Worm (Caenorhabditis elegans): Measurements from ENCODE around the gene atic-1.

atic-1 gene

DNA sequence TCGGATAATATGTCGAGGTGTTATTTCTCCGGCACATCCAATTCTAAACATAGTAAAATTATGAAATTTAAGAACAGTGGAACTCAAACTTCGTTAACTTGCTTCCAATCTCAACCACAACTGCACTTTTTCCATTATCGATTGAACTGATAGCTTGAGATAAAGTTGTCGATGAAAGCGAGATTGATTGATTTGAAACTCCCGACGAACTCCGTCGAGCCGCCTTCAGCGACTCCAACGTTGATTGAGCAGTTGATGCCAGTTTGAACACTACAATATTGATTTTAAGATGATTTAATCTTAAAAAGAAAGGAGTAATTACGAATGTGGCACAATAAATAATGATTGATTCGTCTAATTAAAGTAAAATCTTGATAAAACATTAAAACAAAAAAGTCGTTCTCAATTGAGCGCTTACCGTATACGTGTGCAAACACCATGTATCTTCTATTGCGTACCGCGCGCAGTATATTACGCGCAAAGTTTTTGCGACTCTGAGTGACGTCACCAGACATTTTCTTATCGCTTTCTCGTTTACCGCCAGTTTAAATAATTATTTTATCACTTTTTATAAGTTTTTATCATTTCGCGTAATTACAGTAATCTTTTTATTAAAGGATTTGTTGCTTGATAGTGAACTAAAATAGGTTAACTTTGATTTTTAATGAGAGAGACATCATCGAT is 20.5 kb downstream of the atic-1 start, which contains the start of gene arp-11:
TSS of gene arp-11 (minus strand) at position 51 of the 684 bp plus-strand sequence.
- TF ChIP-seq F13C5.2 (tag; optimal IDR thresholded peaks at IDR 0.05) (peak; percentile 24), tbx-37 (GFP tag; conservative IDR thresholded peaks at IDR 0.05) (no peak)

DNA sequence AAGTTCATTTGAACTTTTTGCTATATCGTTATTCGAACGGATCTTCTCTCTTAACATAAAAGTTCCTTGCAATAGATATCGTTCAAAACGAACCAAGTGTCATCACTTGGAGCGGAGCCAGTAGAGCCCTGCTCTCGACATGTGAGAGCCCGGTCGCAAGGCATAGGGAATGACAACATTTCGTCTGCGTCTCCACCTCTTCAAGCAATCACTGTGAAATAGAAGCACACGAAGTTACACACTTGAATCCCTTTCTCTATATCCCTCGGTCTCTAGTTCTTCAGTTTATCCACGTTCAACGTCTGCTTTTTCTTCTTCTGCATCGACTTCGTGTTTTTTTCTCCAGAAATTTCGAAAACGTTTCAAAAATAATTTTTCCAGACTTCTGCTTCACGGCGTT is 21.5 kb downstream of the atic-1 start, which contains the start of gene C49H3.6:
TSS of gene C49H3.6 (plus strand) at position 380 of the 400 bp plus-strand sequence.
- TF ChIP-seq ceh-13 (GFP tag; optimal IDR thresholded peaks at IDR 0.05) (no peak), ceh-36 (tag; optimal IDR thresholded peaks at IDR 0.05) (no peak), tbx-37 (GFP tag; conservative IDR thresholded peaks at IDR 0.05) (no peak), ama-1 (optimal IDR thresholded peaks at IDR 0.05) (no peak), hmbx-1 (tag; optimal IDR thresholded peaks at IDR 0.05) (no peak), pes-1 (GFP tag; IDR thresholded peaks at IDR 0.05) (no peak), ets-7 (tag; optimal IDR thresholded peaks at IDR 0.05) (no peak), tbx-11 (GFP tag; IDR thresholded peaks at IDR 0.05) (no peak), tra-4 (tag; optimal IDR thresholded peaks at IDR 0.05) (no peak), hmg-4 (GFP tag; optimal IDR thresholded peaks at IDR 0.05) (no peak), aly-1 (tag; optimal IDR thresholded peaks at IDR 0.05) (no peak)

DNA sequence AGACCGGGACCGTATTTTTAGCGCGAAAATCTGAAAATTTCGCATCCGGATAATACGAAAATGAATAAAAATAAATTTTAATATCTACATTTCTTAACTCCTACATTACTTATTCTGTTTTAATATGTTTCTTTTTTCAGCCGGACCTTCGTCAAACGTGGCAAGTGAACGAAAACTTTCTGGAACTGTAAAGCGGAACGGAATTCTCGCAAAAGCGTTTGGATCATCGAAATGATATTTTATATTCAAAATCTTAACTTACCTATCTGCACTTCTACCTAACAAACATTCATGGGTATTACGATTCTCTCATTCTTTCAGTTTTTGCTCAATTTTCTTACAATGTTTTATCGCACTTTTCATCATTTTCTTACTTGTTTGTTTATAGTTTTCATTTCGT is 24.8 kb downstream of the atic-1 start:
- TF ChIP-seq scrt-1 (GFP tag; IDR thresholded peaks at IDR 0.05) (no peak), tbx-11 (GFP tag; IDR thresholded peaks at IDR 0.05) (no peak), ets-7 (tag; optimal IDR thresholded peaks at IDR 0.05) (no peak), ceh-13 (GFP tag; optimal IDR thresholded peaks at IDR 0.05) (no peak), hmbx-1 (tag; optimal IDR thresholded peaks at IDR 0.05) (no peak), tbx-37 (GFP tag; conservative IDR thresholded peaks at IDR 0.05) (no peak), ama-1 (optimal IDR thresholded peaks at IDR 0.05) (no peak), aly-1 (tag; optimal IDR thresholded peaks at IDR 0.05) (no peak), pes-1 (GFP tag; IDR thresholded peaks at IDR 0.05) (no peak), B0310.2 (tag; optimal IDR thresholded peaks at IDR 0.05) (no peak), F13C5.2 (tag; optimal IDR thresholded peaks at IDR 0.05) (no peak), ceh-36 (tag; optimal IDR thresholded peaks at IDR 0.05) (no peak), tra-4 (tag; optimal IDR thresholded peaks at IDR 0.05) (no peak), hnd-1 (tag; optimal IDR thresholded peaks at IDR 0.05) (no peak), hmg-4 (GFP tag; optimal IDR thresholded peaks at IDR 0.05) (no peak), flt-1 (GFP tag; IDR thresholded peaks at IDR 0.05) (no peak), sea-1 (GFP tag; conservative IDR thresholded peaks at IDR 0.05) (no peak)

DNA sequence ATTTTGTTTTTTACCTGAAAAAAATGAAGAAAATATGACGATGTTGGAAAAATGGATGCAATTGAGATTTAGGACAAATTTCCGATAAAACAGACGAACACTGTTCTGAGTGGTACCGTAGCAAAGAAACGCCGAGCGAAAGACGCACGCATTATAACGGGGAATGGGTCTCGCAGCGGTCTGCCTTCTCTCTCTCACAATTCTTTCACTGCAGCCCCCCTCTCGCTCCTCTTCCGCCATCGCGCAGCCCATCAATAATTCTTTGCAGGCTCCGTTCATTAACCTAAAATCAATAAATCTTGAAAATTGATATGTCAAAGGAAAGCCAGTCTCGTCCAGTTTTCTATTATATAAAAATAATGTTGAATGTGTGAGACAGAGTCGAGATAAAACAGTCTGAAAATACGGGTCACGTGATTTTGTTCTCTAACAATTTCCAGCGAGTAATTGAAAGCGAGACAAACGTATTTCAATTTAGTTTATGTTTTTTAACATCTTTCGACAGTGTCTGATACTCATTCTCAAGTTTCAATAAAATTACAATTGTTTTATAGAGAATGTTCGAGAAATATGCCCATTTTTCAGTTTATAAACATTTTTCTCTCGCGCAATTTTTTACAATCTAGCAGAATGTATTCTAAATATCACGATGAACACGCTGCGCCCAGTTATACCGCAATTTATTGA is 27.8 kb downstream of the atic-1 start:
- no peak for TF ChIP-seq tbx-11 (GFP tag; IDR thresholded peaks at IDR 0.05)
- TF ChIP-seq hmg-4 (GFP tag; optimal IDR thresholded peaks at IDR 0.05) = peak; percentile 31

DNA sequence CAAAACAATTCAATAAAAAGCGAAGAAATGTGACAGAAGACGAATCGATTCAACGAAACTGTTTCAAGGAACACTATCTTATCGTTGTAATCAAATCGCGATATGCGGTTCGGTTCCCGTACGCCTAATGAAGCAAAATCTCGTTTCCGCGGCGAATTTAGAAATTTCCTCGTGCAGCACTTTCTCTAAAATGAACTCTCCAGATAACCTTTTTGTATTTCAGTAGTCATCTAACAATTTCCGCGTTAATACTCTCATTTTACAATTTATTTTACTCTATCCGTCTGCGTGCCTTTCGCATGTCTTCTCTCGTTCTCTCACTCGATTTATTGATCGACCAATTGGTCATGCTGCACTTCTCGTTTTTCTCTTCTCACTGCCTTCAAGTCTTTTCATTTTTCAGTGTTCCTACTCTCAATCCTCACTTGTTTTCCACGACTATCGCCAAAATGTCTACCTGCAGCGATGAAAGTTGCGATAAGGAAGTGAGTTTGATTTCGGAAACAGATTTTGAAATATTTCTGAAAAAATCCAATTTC is 28.4 kb downstream of the atic-1 start, which contains the start of the genes npp-27 and ntl-4:
TSS of gene npp-27 (minus strand) at position 51 of the 539 bp plus-strand sequence.
TSS of gene ntl-4 (plus strand) at position 379 of the 539 bp plus-strand sequence.
- no peak for TF ChIP-seq F13C5.2 (tag; optimal IDR thresholded peaks at IDR 0.05)
- no peak for TF ChIP-seq sea-1 (GFP tag; conservative IDR thresholded peaks at IDR 0.05)
- TF ChIP-seq hnd-1 (tag; optimal IDR thresholded peaks at IDR 0.05) = no peak
- no peak for TF ChIP-seq B0310.2 (tag; optimal IDR thresholded peaks at IDR 0.05)
- TF ChIP-seq tra-4 (tag; optimal IDR thresholded peaks at IDR 0.05) = no peak

DNA sequence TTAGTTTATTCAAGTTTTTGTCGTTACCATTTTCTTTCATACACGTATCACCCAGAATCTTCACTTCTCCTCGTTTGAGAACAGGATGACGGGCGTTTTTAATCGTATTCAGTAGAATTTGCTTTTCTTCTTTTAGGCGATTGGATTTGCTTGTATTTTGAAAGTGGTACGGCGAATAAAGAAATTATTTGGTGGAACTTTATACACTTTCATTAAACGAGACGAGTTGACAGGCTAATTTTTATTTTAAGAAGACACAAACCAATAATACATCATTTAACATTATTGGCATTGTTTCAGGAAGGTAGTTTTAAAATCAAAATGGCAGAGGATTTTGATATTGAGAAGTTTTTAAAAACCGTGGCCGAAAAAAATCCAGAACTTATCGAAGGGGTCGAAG is 33.2 kb downstream of the atic-1 start, which contains the start of gene C49H3.4:
TSS of gene C49H3.4 (plus strand) at position 301 of the 400 bp plus-strand sequence.
- no peak for TF ChIP-seq pes-1 (GFP tag; IDR thresholded peaks at IDR 0.05)
- TF ChIP-seq hmbx-1 (tag; optimal IDR thresholded peaks at IDR 0.05) = no peak
- no peak for TF ChIP-seq hnd-1 (tag; optimal IDR thresholded peaks at IDR 0.05)
- no peak for TF ChIP-seq flt-1 (GFP tag; IDR thresholded peaks at IDR 0.05)
- no peak for TF ChIP-seq F13C5.2 (tag; optimal IDR thresholded peaks at IDR 0.05)
- no peak for TF ChIP-seq ets-7 (tag; optimal IDR thresholded peaks at IDR 0.05)
- no peak for TF ChIP-seq tbx-11 (GFP tag; IDR thresholded peaks at IDR 0.05)
- no peak for TF ChIP-seq scrt-1 (GFP tag; IDR thresholded peaks at IDR 0.05)
- no peak for TF ChIP-seq ama-1 (optimal IDR thresholded peaks at IDR 0.05)

DNA sequence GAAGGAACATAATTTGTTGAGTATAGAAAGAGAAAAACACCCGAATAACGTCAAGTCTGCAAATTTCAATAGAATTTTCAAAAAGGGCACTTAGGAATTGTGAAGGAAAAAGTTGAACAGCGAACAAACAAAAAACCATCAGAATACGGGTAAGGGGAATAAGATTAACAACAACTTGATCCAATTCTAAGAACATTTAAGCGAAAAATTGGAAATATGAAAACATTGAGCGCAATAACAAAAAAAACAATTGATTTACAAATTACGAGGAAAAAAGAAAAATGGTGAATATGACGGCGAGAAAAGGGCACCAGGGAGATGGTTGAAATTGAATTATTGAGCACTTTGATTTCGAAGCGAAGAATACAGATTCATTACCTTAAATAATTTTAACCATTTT is 35.1 kb downstream of the atic-1 start:
- no peak for TF ChIP-seq pes-1 (GFP tag; IDR thresholded peaks at IDR 0.05)
- no peak for TF ChIP-seq tbx-37 (GFP tag; conservative IDR thresholded peaks at IDR 0.05)
- no peak for TF ChIP-seq aly-1 (tag; optimal IDR thresholded peaks at IDR 0.05)
- TF ChIP-seq F13C5.2 (tag; optimal IDR thresholded peaks at IDR 0.05) = no peak
- no peak for TF ChIP-seq B0310.2 (tag; optimal IDR thresholded peaks at IDR 0.05)
- no peak for TF ChIP-seq hnd-1 (tag; optimal IDR thresholded peaks at IDR 0.05)
- TF ChIP-seq sea-1 (GFP tag; conservative IDR thresholded peaks at IDR 0.05) = no peak
- TF ChIP-seq hmbx-1 (tag; optimal IDR thresholded peaks at IDR 0.05) = no peak
- TF ChIP-seq tra-4 (tag; optimal IDR thresholded peaks at IDR 0.05) = no peak
- no peak for TF ChIP-seq ceh-36 (tag; optimal IDR thresholded peaks at IDR 0.05)
- no peak for TF ChIP-seq flt-1 (GFP tag; IDR thresholded peaks at IDR 0.05)
- no peak for TF ChIP-seq ets-7 (tag; optimal IDR thresholded peaks at IDR 0.05)
- TF ChIP-seq ama-1 (optimal IDR thresholded peaks at IDR 0.05) = no peak
- no peak for TF ChIP-seq scrt-1 (GFP tag; IDR thresholded peaks at IDR 0.05)
- no peak for TF ChIP-seq tbx-11 (GFP tag; IDR thresholded peaks at IDR 0.05)
- TF ChIP-seq hmg-4 (GFP tag; optimal IDR thresholded peaks at IDR 0.05) = no peak
